Worm (Caenorhabditis elegans) whole organism, L4/young adult: Measurements from ENCODE around the gene gst-20.
"Not testable (repeated sequence)": the region's sequence is repeated elsewhere in the genome, so short reads cannot be mapped to it uniquely, and the experiment has no call there.

ENCODE experiments used
- W03F9.2 ChIP-seq: fragments of 150-350 bp; optimal IDR thresholded peaks from 2 replicates; lab custom pipeline; 2014; ENCODE audit warnings: missing biosample characterization, missing genetic modification characterization
- dao-5 ChIP-seq: sonication (generic microtip); optimal IDR thresholded peaks from 2 replicates; lab custom pipeline; 2016; ENCODE audit warnings: missing genotype, missing genetic modification characterization, moderate library complexity, missing compliant biosample characterization
- him-1 ChIP-seq: sonication (generic microtip); optimal IDR thresholded peaks from 2 replicates; lab custom pipeline; 2016; ENCODE audit warnings: missing genotype, missing genetic modification reagents, missing genetic modification characterization, missing compliant biosample characterization

The gst-20 gene

DNA sequence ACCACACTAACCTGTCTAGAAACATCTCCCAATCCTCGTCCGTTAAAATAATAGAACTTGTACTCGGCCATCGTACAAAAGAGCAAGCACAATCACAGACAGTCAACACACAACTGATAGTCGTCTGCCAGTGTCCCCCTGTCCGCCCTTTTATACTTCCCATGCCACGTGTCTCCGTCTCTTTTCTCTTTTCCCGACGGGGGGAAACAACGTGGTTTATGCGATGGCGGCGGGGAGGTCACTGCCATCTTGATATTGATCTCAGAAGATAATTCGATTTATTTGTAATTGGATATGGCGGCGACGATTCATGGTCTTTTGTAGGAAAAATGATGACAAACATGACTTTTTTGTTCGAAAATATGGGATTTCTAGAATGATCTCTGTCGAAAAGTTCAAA lies at the start of gene gst-20:
Gene gst-20, minus strand, starts transcription at position 170 of the 400 bp plus-strand sequence.
- TF ChIP-seq dao-5 (tag; lab: Kevin White, UChicago) (no peak), him-1 (tag; lab: Kevin White, UChicago) (no peak), W03F9.2 (tag; lab: Kevin White, UChicago) (no peak)

DNA sequence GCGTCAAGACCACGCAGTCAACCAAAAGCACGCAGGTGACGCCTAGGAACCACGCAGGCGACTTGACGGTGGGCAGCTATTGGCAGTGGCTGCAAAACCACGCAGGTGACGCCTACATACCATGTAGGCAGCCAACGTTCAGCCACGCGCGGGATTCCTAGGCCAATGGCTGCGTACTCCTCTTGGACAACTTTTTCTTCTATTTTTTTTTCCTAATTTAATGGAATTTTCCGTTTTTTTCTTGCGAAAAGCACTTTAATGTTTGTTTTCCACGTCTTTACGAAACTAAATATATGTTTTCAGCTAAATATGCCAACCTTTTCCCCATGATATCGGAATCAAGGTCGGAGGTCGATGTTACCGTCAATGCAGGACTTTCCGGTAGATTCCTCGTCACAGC lies 45.1 kb upstream of the gst-20 start, which contains the start of gene C31C9.9:
Gene C31C9.9, plus strand, starts transcription at position 301 of the 400 bp plus-strand sequence.
- TF ChIP-seq him-1, dao-5, W03F9.2 (tag; lab: Kevin White, UChicago): not testable (repeated sequence)

DNA sequence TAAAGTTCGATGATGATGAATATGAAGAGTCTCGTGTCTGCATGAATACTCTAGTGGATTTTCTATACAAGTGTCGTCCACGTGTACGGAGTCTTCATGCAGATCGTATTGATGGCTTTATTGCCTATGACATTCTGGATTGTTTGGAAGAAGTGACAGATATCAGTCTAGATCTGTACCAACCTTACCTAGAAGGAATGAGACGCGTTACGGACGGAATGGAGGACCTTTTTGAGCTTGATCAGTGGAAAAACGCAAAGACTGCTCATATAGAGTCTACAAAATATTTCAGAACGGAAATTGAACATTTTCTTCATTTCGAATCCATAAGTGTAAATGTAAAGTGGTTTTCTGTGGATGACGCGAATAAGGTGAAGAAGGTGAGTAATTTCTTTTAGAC lies 38.6 kb upstream of the gst-20 start, which contains the start of gene fbxa-169:
Gene fbxa-169, plus strand, starts transcription at position 301 of the 400 bp plus-strand sequence.
- TF ChIP-seq him-1 (tag; lab: Kevin White, UChicago), result no peak
- TF ChIP-seq W03F9.2 (tag; lab: Kevin White, UChicago), result no peak

DNA sequence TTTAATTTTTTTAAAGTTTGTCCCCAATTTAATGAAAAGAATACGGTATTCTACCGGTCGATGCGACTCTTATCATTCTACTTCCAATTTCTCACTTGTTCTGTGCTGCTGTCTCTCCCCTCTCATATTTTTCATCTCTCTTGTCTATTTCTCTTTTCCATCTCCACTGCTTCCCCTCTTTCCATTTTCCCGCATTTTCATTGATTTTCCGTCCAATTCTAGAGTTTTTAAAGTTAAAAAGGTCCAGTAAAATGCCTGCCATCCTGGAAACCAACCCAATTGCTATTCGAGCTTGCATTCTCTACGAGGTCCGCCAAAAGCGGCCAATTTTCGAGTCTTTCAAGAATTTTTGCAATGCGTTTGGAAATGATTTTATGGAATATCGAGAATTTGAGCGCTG lies 31.7 kb upstream of the gst-20 start, which contains the start of gene fbxa-167:
Gene fbxa-167, plus strand, starts transcription at position 179 of the 400 bp plus-strand sequence.
- no peak for TF ChIP-seq W03F9.2 (tag; lab: Kevin White, UChicago)
- TF ChIP-seq dao-5 (tag; lab: Kevin White, UChicago), result no peak

DNA sequence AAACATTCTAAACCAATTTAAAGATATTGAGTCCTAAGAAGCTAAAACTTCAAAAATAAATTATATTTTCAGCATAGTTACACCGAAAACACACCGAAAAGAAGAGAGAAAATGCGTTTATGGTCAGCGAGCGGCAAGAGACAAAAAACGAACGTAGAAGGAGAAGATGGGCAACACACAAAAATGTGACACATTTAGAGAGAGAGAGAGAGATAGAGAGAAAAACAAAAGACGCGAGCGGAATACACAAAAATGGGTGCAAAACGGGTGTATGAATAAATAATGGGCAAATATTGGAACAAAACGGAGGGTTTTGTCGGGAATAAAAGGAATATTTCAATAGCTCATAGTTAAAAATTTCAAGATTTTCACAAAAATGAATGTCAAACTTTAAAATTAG lies 30.6 kb upstream of the gst-20 start:
- TF ChIP-seq him-1 (tag; lab: Kevin White, UChicago), result no peak
- TF ChIP-seq dao-5 (tag; lab: Kevin White, UChicago), result no peak
- TF ChIP-seq W03F9.2 (tag; lab: Kevin White, UChicago), result no peak

DNA sequence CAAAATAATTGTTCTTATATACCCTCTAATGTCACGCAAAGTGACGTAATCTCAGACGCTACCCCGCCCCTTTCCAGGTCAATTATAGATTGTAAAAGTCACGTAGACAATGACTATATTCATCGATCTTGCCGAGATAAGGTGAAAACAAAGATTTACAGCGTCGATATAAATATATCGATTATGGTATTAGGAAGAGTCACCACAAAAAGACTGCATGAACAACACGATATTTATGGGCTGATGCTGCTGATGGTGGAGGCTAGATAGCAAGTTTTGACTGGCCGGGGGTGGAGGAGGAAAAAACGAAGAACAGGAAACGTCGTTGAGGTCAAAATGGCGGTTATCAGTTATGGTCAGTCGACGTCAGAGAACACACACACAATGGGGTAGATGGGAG lies 29.0 kb upstream of the gst-20 start:
- TF ChIP-seq W03F9.2 (tag; lab: Kevin White, UChicago) (no peak), him-1 (tag; lab: Kevin White, UChicago) (no peak), dao-5 (tag; lab: Kevin White, UChicago) (no peak)

DNA sequence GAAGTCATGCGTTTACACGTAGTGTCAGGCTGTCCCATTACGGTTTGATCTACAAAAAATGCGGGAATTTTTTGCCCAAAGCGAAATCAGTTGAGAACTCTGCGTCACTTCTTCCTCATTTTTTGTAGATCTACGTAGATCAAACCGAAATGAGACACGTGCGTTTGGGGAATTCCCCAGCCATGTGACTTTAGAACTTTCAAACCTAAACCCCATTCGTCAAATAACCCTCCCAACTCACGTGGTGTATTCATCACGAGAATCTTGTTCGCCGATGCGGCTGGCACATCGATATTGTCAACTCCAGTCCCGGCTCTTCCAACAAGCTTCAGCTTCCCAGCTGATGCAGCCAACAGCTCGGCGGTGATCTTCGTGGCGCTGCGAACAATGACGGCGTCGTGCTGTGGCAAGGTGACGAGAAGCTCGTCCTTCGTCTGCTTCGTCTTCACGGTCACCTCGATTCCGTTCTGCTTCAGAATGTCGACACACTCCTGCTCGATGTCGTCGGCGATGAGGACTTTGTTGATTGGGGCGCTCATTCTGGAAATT lies 28.4 kb upstream of the gst-20 start, which contains the start of gene phdh-1:
Gene phdh-1, minus strand, starts transcription at position 540 of the 549 bp plus-strand sequence.
- no peak for TF ChIP-seq W03F9.2 (tag; lab: Kevin White, UChicago)
- TF ChIP-seq him-1 (tag; lab: Kevin White, UChicago), result no peak
- TF ChIP-seq dao-5 (tag; lab: Kevin White, UChicago), result no peak

DNA sequence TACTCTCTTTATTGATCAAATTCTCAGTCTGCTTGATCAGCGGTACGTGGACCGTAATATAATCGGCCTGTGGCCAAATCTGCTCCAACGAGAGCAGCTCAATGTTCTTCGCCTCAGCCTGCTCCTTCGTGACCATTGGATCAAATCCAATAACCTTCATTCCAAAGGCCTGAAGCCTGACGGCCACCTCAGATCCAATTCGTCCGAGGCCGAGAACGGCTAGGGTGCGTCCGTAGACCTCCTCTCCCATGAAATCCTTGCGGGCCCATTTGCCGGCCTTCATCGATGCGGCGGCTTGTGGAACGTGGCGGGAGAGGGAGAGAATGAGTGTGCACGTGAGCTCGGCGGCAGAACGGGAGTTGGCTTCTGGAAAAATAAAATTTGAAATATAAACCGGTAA lies 27.8 kb upstream of the gst-20 start:
- TF ChIP-seq him-1 (tag; lab: Kevin White, UChicago) (no peak), W03F9.2 (tag; lab: Kevin White, UChicago) (no peak), dao-5 (tag; lab: Kevin White, UChicago) (no peak)

DNA sequence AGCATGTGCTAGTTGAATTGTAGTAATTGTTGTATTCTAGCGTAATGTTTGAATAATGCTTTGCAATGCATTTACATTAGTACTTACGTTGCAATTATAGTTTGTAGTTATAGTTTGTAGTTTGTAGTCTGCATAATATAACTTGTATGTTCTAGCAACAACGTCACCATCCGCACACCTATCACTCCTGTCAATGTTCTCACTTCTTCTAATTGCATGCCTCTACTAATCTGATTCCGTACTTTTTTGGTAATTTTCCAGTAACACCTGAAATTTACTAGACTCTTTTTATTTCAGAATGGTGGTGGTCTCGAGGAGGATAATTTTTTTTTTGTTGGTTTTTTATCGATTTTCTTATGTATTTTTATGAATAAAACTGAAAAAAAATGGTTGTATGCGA lies 27.0 kb upstream of the gst-20 start:
- TF ChIP-seq W03F9.2 (tag; lab: Kevin White, UChicago) (no peak), dao-5 (tag; lab: Kevin White, UChicago) (no peak)

DNA sequence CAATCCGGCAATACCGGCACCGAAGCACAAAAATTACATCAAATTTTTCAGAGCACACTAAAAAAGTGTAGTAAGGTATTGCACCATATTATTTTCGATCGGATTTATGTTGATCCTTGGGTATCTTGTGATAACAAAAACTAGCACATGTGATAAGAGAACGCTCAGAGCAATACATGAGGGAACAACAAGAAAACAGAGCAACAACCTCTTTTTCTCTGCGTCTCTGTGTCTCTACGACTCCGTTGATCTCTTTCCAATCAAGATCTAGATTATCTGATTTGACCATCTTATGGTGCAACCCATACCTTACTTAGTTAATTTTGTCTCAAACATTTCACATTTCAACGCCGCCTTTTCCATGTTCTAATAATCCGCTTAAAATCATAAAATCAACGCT lies 22.6 kb upstream of the gst-20 start, which contains the start of gene tag-10:
Gene tag-10, plus strand, starts transcription at position 347 of the 400 bp plus-strand sequence.
- TF ChIP-seq dao-5 (tag; lab: Kevin White, UChicago), result no peak
- TF ChIP-seq W03F9.2 (tag; lab: Kevin White, UChicago), result no peak
- no peak for TF ChIP-seq him-1 (tag; lab: Kevin White, UChicago)

DNA sequence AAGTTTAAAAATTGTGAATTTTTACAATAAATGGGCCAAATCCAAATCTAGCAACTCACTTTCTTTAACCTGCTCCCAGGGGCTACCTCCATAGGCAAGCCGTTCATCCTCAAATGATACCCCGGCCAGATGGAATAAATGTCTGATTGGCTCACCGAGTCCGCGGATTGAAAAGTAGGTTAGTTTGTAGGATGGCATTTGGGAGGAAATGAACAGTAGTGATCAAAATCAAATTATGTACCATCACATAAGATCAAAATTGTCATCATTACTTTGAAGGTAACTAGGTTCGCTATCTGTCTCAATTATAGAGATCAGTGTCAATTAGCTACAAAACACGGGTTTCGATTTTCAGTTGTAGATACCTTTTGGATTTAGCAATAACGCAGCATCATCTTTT lies 21.1 kb upstream of the gst-20 start, which contains the start of the genes gst-17 and gst-18:
Gene gst-17, minus strand, starts transcription at position 101 of the 400 bp plus-strand sequence.
Gene gst-18, minus strand, starts transcription at position 198 of the 400 bp plus-strand sequence.
- TF ChIP-seq him-1 (tag; lab: Kevin White, UChicago) (no peak), W03F9.2 (tag; lab: Kevin White, UChicago) (no peak), dao-5 (tag; lab: Kevin White, UChicago) (no peak)

DNA sequence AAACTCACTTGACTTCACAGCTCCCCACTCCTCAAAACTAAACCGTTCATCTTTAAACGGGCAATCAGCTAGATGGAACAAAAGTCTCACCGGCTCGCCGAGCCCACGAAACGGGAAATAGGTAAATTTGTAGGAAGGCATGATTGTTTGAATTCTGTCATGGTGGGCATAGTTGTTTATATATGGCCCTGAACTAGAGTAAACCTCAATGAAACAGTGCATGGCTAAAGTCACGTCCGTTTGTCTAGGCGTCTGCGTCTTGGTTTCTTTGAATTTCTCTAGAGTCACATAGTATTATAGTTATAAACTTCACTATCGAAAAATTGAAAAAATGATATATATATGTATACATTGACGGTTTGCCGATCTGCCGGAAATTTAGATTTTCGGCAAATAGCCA lies 17.4 kb upstream of the gst-20 start, which contains the start of gene gst-19:
Gene gst-19, minus strand, starts transcription at position 145 of the 400 bp plus-strand sequence.
- TF ChIP-seq W03F9.2 (tag; lab: Kevin White, UChicago) (no peak), him-1 (tag; lab: Kevin White, UChicago) (no peak), dao-5 (tag; lab: Kevin White, UChicago) (no peak)

DNA sequence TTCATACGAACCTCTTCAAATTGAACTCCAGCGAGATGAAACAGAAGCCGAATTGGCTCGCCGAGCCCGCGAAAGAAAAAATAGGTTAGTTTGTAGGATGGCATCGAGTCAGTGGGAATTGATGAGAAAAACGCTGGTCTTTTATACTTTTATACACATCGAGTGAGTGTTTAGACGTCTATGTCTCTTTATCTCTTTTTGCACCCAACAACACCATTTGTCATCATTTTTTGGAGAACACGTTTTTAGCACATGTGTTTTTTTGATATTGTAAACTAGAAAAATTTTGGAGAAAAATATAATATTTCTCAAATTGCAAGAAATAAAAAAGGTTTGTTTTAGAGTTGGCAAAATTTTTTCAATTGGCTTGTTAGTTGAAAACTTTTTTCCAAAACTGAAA lies 14.7 kb upstream of the gst-20 start, which contains the start of gene gst-16:
Gene gst-16, minus strand, starts transcription at position 111 of the 400 bp plus-strand sequence.
- TF ChIP-seq dao-5 (tag; lab: Kevin White, UChicago) (no peak), W03F9.2 (tag; lab: Kevin White, UChicago) (no peak), him-1 (tag; lab: Kevin White, UChicago) (no peak)

DNA sequence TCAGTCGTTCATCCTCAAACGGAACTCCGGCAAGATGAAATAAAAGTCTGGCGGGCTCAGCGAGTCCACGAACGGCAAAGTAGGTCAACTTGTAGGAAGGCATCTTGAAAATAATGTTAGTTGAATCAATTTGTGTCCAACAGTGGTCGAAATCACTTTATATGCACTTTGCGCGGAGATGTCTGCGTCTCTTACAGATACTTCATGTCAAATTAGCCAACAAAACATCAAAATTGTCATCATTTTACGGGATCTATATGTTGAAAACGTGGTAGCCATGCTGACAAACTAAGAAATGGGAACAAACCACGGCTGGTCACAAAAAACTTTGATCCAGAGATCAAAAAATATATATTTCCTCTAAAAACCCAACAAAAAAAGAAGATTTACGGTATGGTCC lies 8.2 kb upstream of the gst-20 start, which contains the start of gene gst-12:
Gene gst-12, minus strand, starts transcription at position 254 of the 400 bp plus-strand sequence.
- TF ChIP-seq dao-5 (tag; lab: Kevin White, UChicago), result no peak
- no peak for TF ChIP-seq him-1 (tag; lab: Kevin White, UChicago)
- TF ChIP-seq W03F9.2 (tag; lab: Kevin White, UChicago), result no peak
